Worm (Caenorhabditis elegans) whole organism, L4 larva: ENCODE results near the gene lro-1.

Experiments used
- R02D3.7 ChIP-seq: fragments of 150-350 bp; sonication (generic microtip); optimal IDR thresholded peaks from 3 replicates; lab custom pipeline; 2014; ENCODE audit warnings: missing biosample characterization, missing genetic modification characterization
- T20F7.1 ChIP-seq: fragments of 200-800 bp; sonication (Bioruptor generic); optimal IDR thresholded peaks from 2 replicates; lab custom pipeline; 2018; ENCODE audit warnings: mild to moderate bottlenecking, missing genetic modification characterization, missing compliant biosample characterization
- T26A8.4 ChIP-seq: fragments of 200-800 bp; sonication (Bioruptor generic); IDR thresholded peaks from 2 replicates; pipeline ENCODE4 v1.3.6; 2022; ENCODE audit warnings: missing genetic modification characterization, missing compliant biosample characterization
- Y48G9A.11 ChIP-seq: fragments of 200-800 bp; sonication (Bioruptor generic); IDR thresholded peaks from 2 replicates; pipeline ENCODE4 v1.3.6; 2022; ENCODE audit warnings: missing genetic modification reagents, missing genetic modification characterization, missing compliant biosample characterization
- Y75B8A.6 ChIP-seq: fragments of 200-800 bp; sonication (Bioruptor generic); IDR thresholded peaks from 2 replicates; pipeline ENCODE4 v1.3.6; 2022; ENCODE audit warnings: missing genetic modification reagents, missing genetic modification characterization, missing compliant biosample characterization
- ZK546.5 ChIP-seq, 2 experiments: sonication (generic microtip); optimal IDR thresholded peaks; 2 replicates each; lab custom pipeline; 2017; ENCODE audit warnings: missing biosample characterization in 2 of 2, missing genetic modification characterization in 2 of 2
- aha-1 ChIP-seq: fragments of 150-350 bp; peaks from one replicate; lab custom pipeline; 2014; ENCODE audit warnings: missing biosample characterization, missing genetic modification characterization
- ceh-20 ChIP-seq: fragments of 200-800 bp; sonication (Bioruptor generic); IDR thresholded peaks from 2 replicates; pipeline ENCODE4 v1.3.6; 2022; ENCODE audit warnings: missing genetic modification reagents, missing genetic modification characterization, missing compliant biosample characterization
- ceh-82 ChIP-seq: sonication (generic microtip); optimal IDR thresholded peaks from 2 replicates; lab custom pipeline; 2017; ENCODE audit warnings: missing biosample characterization, missing genetic modification characterization
- ctbp-1 ChIP-seq: fragments of 200-800 bp; sonication (Bioruptor generic); IDR thresholded peaks from 2 replicates; pipeline ENCODE4 v1.3.6; 2022; ENCODE audit warnings: missing genetic modification reagents, missing genetic modification characterization, missing compliant biosample characterization
- daf-16 ChIP-seq, 3 experiments: sonication (generic microtip); optimal IDR thresholded peaks; 2 replicates each; lab custom pipeline; 2016 to 2017; ENCODE audit warnings: missing genetic modification characterization in 3 of 3, missing genetic modification reagents in 3 of 3, mild to moderate bottlenecking in 2 of 3, missing compliant biosample characterization in 2 of 3, missing biosample characterization in 1 of 3, moderate library complexity in 1 of 3
- daf-19 ChIP-seq: fragments of 200-800 bp; sonication (Bioruptor generic); conservative IDR thresholded peaks from 2 replicates; pipeline ENCODE4 v1.3.6; 2022; ENCODE audit warnings: missing genetic modification characterization, missing compliant biosample characterization
- dmd-6 ChIP-seq: fragments of 200-800 bp; sonication (Bioruptor generic); IDR thresholded peaks from 2 replicates; pipeline ENCODE4 v1.3.6; 2022; ENCODE audit warnings: missing genetic modification reagents, missing genetic modification characterization, missing compliant biosample characterization
- duxl-1 ChIP-seq: sonication (generic microtip); optimal IDR thresholded peaks from 2 replicates; lab custom pipeline; 2016; ENCODE audit warnings: mild to moderate bottlenecking, missing genetic modification characterization, moderate library complexity, missing compliant biosample characterization; ENCODE audit not compliant: poor library complexity
- dve-1 ChIP-seq: sonication (generic microtip); optimal IDR thresholded peaks from 2 replicates; lab custom pipeline; 2017; ENCODE audit warnings: antibody characterized with exemption, mild to moderate bottlenecking, missing genetic modification characterization, missing compliant biosample characterization; ENCODE audit not compliant: insufficient read depth
- egl-43 ChIP-seq: fragments of 200-800 bp; sonication (Bioruptor generic); IDR thresholded peaks from 2 replicates; pipeline ENCODE4 v1.3.6; 2022; ENCODE audit warnings: missing genetic modification reagents, missing genetic modification characterization, missing compliant biosample characterization
- hif-1 ChIP-seq, 2 experiments: sonication (generic microtip); optimal IDR thresholded peaks; 2 replicates each; lab custom pipeline; 2016 to 2017; ENCODE audit warnings: missing compliant biosample characterization in 2 of 2, missing genetic modification characterization in 2 of 2, missing genetic modification reagents in 2 of 2, missing genotype in 2 of 2, mild to moderate bottlenecking in 1 of 2
- hlh-11 ChIP-seq: fragments of 200-800 bp; sonication (Bioruptor generic); optimal IDR thresholded peaks from 2 replicates; lab custom pipeline; 2018; ENCODE audit warnings: mild to moderate bottlenecking, missing genetic modification characterization, missing compliant biosample characterization
- hlh-30 ChIP-seq: sonication (generic microtip); optimal IDR thresholded peaks from 2 replicates; lab custom pipeline; 2017; ENCODE audit warnings: antibody characterized with exemption, mild to moderate bottlenecking, missing genetic modification characterization, missing compliant biosample characterization; ENCODE audit not compliant: insufficient read depth
- lim-7 ChIP-seq: fragments of 200-800 bp; sonication (Bioruptor generic); IDR thresholded peaks from 2 replicates; pipeline ENCODE4 v1.3.6; 2022; ENCODE audit warnings: missing genetic modification characterization, missing compliant biosample characterization
- lir-3 ChIP-seq: sonication (generic microtip); optimal IDR thresholded peaks from 2 replicates; lab custom pipeline; 2016; ENCODE audit warnings: mild to moderate bottlenecking, missing genetic modification characterization, missing compliant biosample characterization
- lsy-2 ChIP-seq, 2 experiments: fragments of 150-350 bp in 1 of 2; sonication (generic microtip) in 1 of 2; optimal IDR thresholded peaks; 2 replicates each; lab custom pipeline; 2014 to 2017; ENCODE audit warnings: missing biosample characterization in 2 of 2, missing genetic modification characterization in 2 of 2
- mdt-29 ChIP-seq: fragments of 200-800 bp; sonication (Bioruptor generic); IDR thresholded peaks from 2 replicates; pipeline ENCODE4 v1.3.6; 2022; ENCODE audit warnings: missing genetic modification reagents, missing genetic modification characterization, missing compliant biosample characterization
- mep-1 ChIP-seq: fragments of 150-350 bp; sonication (generic microtip); optimal IDR thresholded peaks from 3 replicates; lab custom pipeline; 2014; ENCODE audit warnings: missing biosample characterization, missing genetic modification characterization
- nhr-10 ChIP-seq: fragments of 150-350 bp; optimal IDR thresholded peaks from 2 replicates; lab custom pipeline; 2014; ENCODE audit warnings: missing biosample characterization, missing genetic modification characterization
- nhr-102 ChIP-seq: sonication (generic microtip); optimal IDR thresholded peaks from 2 replicates; lab custom pipeline; 2016; ENCODE audit warnings: mild to moderate bottlenecking, missing genetic modification characterization, moderate library complexity, missing compliant biosample characterization
- nhr-28 ChIP-seq: fragments of 150-350 bp; optimal IDR thresholded peaks from 2 replicates; lab custom pipeline; 2014; ENCODE audit warnings: missing biosample characterization, missing genetic modification characterization
- nhr-41 ChIP-seq: fragments of 200-800 bp; sonication (Bioruptor generic); IDR thresholded peaks from 2 replicates; pipeline ENCODE4 v1.3.6; 2022; ENCODE audit warnings: missing genetic modification reagents, missing genetic modification characterization, missing compliant biosample characterization
- nhr-48 ChIP-seq: sonication (generic microtip); optimal IDR thresholded peaks from 2 replicates; lab custom pipeline; 2016; ENCODE audit warnings: mild to moderate bottlenecking, missing genetic modification characterization, missing compliant biosample characterization
- nhr-6 ChIP-seq: fragments of 150-350 bp; optimal IDR thresholded peaks from 2 replicates; lab custom pipeline; 2014; ENCODE audit warnings: missing biosample characterization, missing genetic modification characterization
- nhr-77 ChIP-seq: fragments of 150-350 bp; optimal IDR thresholded peaks from 2 replicates; lab custom pipeline; 2014; ENCODE audit warnings: missing biosample characterization, missing genetic modification characterization
- php-3 ChIP-seq: fragments of 200-800 bp; sonication (Bioruptor generic); IDR thresholded peaks from 2 replicates; pipeline ENCODE4 v1.3.6; 2022; ENCODE audit warnings: missing genetic modification reagents, missing genetic modification characterization, missing compliant biosample characterization
- pqm-1 ChIP-seq: sonication (generic microtip); optimal IDR thresholded peaks from 2 replicates; lab custom pipeline; 2017; ENCODE audit warnings: missing biosample characterization, missing genetic modification characterization
- skn-1 ChIP-seq: fragments of 150-350 bp; optimal IDR thresholded peaks from 2 replicates; lab custom pipeline; 2014; ENCODE audit warnings: missing biosample characterization, missing genetic modification characterization
- tra-1 ChIP-seq: fragments of 200-800 bp; sonication (Bioruptor generic); IDR thresholded peaks from 2 replicates; pipeline ENCODE4 v1.3.6; 2022; ENCODE audit warnings: missing genetic modification reagents, missing genetic modification characterization, missing compliant biosample characterization
- unc-130 ChIP-seq: sonication (generic microtip); optimal IDR thresholded peaks from 2 replicates; lab custom pipeline; 2016; ENCODE audit warnings: missing genetic modification reagents, missing genetic modification characterization, missing compliant biosample characterization
- unc-62 ChIP-seq, 3 experiments: fragments of 150-350 bp in 1 of 3; sonication (generic microtip); optimal IDR thresholded peaks in 2 of 3; peaks in 1 of 3; 1 replicate in 1 of 3; 2 replicates in 2 of 3; lab custom pipeline; 2014 to 2017; ENCODE audit warnings: missing biosample characterization in 3 of 3, missing genetic modification characterization in 3 of 3, missing genetic modification reagents in 3 of 3, missing genotype in 1 of 3
- ztf-7 ChIP-seq: fragments of 150-350 bp; optimal IDR thresholded peaks from 2 replicates; lab custom pipeline; 2014; ENCODE audit warnings: missing biosample characterization, missing genetic modification characterization

The lro-1 gene

ce11 chrX:6271718-6272117 is at the start of gene lro-1:
Gene lro-1, plus strand, starts transcription at chrX:6272089.
- TF ChIP-seq unc-62 (GFP tag; optimal IDR thresholded peaks at IDR 0.05 in 1 of 2; lab: Kevin White, UChicago): peak in 1 of 2 experiments; percentile 66
- no peak for TF ChIP-seq unc-62 (tag; optimal IDR thresholded peaks at IDR 0.05; lab: Kevin White, UChicago)
- TF ChIP-seq pqm-1 (tag; lab: Kevin White, UChicago): peak; percentile 93
- TF ChIP-seq nhr-77: peak; percentile 70
- peak; percentile 54 for TF ChIP-seq nhr-48
- TF ChIP-seq ZK546.5 (tag; optimal IDR thresholded peaks at IDR 0.05; lab: Kevin White, UChicago): no peak
- peak; percentile 10 for TF ChIP-seq aha-1 (tag; lab: Kevin White, UChicago)
- TF ChIP-seq skn-1: no peak
- peak; percentile 89 for TF ChIP-seq hlh-11
- no peak for TF ChIP-seq unc-130 (GFP tag; lab: Kevin White, UChicago)
- peak; percentile 50 for TF ChIP-seq mep-1 (tag; lab: Kevin White, UChicago)
- no peak for TF ChIP-seq Y75B8A.6 (GFP tag; lab: Robert Waterston, UW)
- TF ChIP-seq dve-1: peak; percentile 94
- peak in 1 of 2 experiments; percentile 17 for TF ChIP-seq lsy-2 (tag; optimal IDR thresholded peaks at IDR 0.05; lab: Kevin White, UChicago)
- TF ChIP-seq dmd-6 (GFP tag; lab: Robert Waterston, UW): peak; percentile 90
- peak in 1 of 2 experiments; percentile 49 for TF ChIP-seq hif-1 (tag; optimal IDR thresholded peaks at IDR 0.05; lab: Kevin White, UChicago)
- TF ChIP-seq nhr-41 (GFP tag; lab: Robert Waterston, UW): no peak
- no peak for TF ChIP-seq daf-19 (GFP tag; lab: Robert Waterston, UW)
- TF ChIP-seq ztf-7: peak; percentile 50
- no peak for TF ChIP-seq lim-7 (GFP tag; lab: Robert Waterston, UW)
- TF ChIP-seq daf-16 (GFP tag; optimal IDR thresholded peaks at IDR 0.05; lab: Kevin White, UChicago): peak in 1 of 2 experiments; percentile 85
- peak; percentile 99 for TF ChIP-seq daf-16 (tag; optimal IDR thresholded peaks at IDR 0.05; lab: Kevin White, UChicago)
- 0 out of 2 replicates have a peak, but pooled peaks have one; percentile 49 for TF ChIP-seq tra-1 (GFP tag; lab: Robert Waterston, UW)
- TF ChIP-seq T20F7.1 (GFP tag; lab: Kevin White, UChicago): peak; percentile 56
- peak; percentile 94 for TF ChIP-seq nhr-28 (tag; lab: Kevin White, UChicago)
- TF ChIP-seq nhr-10 (tag; lab: Kevin White, UChicago): peak; percentile 30
- TF ChIP-seq php-3 (GFP tag; lab: Robert Waterston, UW): peak; percentile 88
- TF ChIP-seq T26A8.4: 0 out of 2 replicates have a peak, but pooled peaks have one; percentile 11
- peak; percentile 76 for TF ChIP-seq hlh-30 (tag; lab: Kevin White, UChicago)
- TF ChIP-seq ctbp-1 (GFP tag; lab: Robert Waterston, UW): no peak
- no peak for TF ChIP-seq egl-43 (GFP tag; lab: Robert Waterston, UW)
- 0 out of 2 replicates have a peak, but pooled peaks have one; percentile 15 for TF ChIP-seq mdt-29
- TF ChIP-seq nhr-102 (tag; lab: Kevin White, UChicago): peak; percentile 37

- TF ChIP-seq ceh-20 (GFP tag; lab: Robert Waterston, UW) (0 out of 2 replicates have a peak, but pooled peaks have one; percentile 30), ceh-82 (tag; lab: Kevin White, UChicago) (no peak), Y48G9A.11 (GFP tag; lab: Robert Waterston, UW) (no peak), hlh-11 (peak; percentile 21), R02D3.7 (tag; lab: Kevin White, UChicago) (no peak)
Observed at ce11 chrX:6224841-6225240, 47.0 kb upstream of the lro-1 start.

ce11 chrX:6230669-6231068 is 41.2 kb upstream of the lro-1 start, which contains the start of gene lite-1:
Gene lite-1, minus strand, starts transcription at chrX:6230769.
- TF ChIP-seq nhr-6 (tag; lab: Kevin White, UChicago) (no peak), lir-3 (tag; lab: Kevin White, UChicago) (no peak), ztf-7 (no peak), unc-62 (GFP tag; optimal IDR thresholded peaks at IDR 0.05 in 1 of 2; lab: Kevin White, UChicago) (peak in 1 of 2 experiments; percentile 73), unc-62 (tag; optimal IDR thresholded peaks at IDR 0.05; lab: Kevin White, UChicago) (no peak), duxl-1 (tag; lab: Kevin White, UChicago) (no peak), ceh-82 (tag; lab: Kevin White, UChicago) (no peak), T26A8.4 (no peak)
